Fruit fly (Drosophila melanogaster): Measurements from ENCODE around the gene Prestin.
A peak's percentile ranks its signal among the peaks of the same experiment; 100 is the strongest.

Prestin gene

DNA sequence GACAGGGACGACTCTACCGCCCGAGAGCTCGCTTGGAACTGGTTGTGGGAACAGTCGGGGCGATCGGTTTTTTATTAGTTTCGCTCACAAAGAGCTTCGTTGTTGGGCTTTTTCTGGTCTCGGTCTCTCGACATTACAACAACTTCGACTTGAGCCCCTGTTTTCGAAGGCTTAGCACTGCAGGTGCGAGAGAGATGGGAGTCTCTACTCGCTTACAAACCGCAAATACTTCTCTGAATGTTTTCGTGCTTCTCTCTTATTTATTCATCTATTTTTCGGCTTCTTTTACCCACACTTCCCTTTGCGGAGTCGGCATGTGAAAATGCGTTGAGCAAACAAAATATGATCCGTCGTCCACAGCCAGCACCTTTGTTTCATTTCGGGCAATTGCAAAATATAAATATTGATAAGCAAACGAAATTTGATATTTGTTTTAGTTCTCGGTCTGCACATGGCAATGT lies 11.8 kb downstream of the Prestin start, which contains the start of gene Tsp74F (continued):
- TF ChIP-seq CG17829 (tag; optimal IDR thresholded peaks at IDR 0.05) (no peak), toy (GFP tag; IDR thresholded peaks at IDR 0.05) (no peak), zen (tag; optimal IDR thresholded peaks at IDR 0.05) (no peak), tio (GFP tag; optimal IDR thresholded peaks at IDR 0.05) (no peak), bsh (GFP tag; optimal IDR thresholded peaks at IDR 0.05) (no peak), CG2889 (GFP tag; IDR thresholded peaks at IDR 0.05) (no peak), ab (GFP tag; optimal IDR thresholded peaks at IDR 0.05) (no peak), CG4360 (GFP tag; IDR thresholded peaks at IDR 0.05) (peak; percentile 70), bcd (GFP tag; optimal IDR thresholded peaks at IDR 0.05) (no peak), CG15514 (GFP tag; optimal IDR thresholded peaks at IDR 0.05) (no peak), slou (GFP tag; optimal IDR thresholded peaks at IDR 0.05) (no peak), ash1 (GFP tag; optimal IDR thresholded peaks at IDR 0.05) (no peak), Sox102F (GFP tag; optimal IDR thresholded peaks at IDR 0.05) (peak; percentile 8), cas (GFP tag; IDR thresholded peaks at IDR 0.05) (no peak), ssp (GFP tag; IDR thresholded peaks at IDR 0.05) (no peak), stc (GFP tag; IDR thresholded peaks at IDR 0.05) (no peak), CG4617 (GFP tag; optimal IDR thresholded peaks at IDR 0.05; ENCODE audit: borderline replicate concordance) (no peak), CG18262 (tag; optimal IDR thresholded peaks at IDR 0.05) (no peak), Oaz (GFP tag; IDR thresholded peaks at IDR 0.05) (no peak), CG7839 (tag; optimal IDR thresholded peaks at IDR 0.05) (no peak), vnd (GFP tag; IDR thresholded peaks at IDR 0.05; ENCODE audit: partially characterized antibody) (no peak), Fer2 (tag; optimal IDR thresholded peaks at IDR 0.05) (no peak), fd3F (GFP tag; optimal IDR thresholded peaks at IDR 0.05) (no peak), bab2 (GFP tag; optimal IDR thresholded peaks at IDR 0.05) (no peak), Med (GFP tag) (peak; percentile 76), crp (GFP tag; optimal IDR thresholded peaks at IDR 0.05) (no peak), oc (tag; optimal IDR thresholded peaks at IDR 0.05) (peak; percentile 61), bowl (GFP tag; IDR thresholded peaks at IDR 0.05) (no peak), jing (GFP tag; optimal IDR thresholded peaks at IDR 0.05) (no peak), CG31388 (GFP tag; optimal IDR thresholded peaks at IDR 0.05) (no peak), psq (GFP tag; optimal IDR thresholded peaks at IDR 0.05) (peak; percentile 5), Bdp1 (GFP tag; optimal IDR thresholded peaks at IDR 0.05) (no peak), CG4424 (GFP tag; optimal IDR thresholded peaks at IDR 0.05) (no peak), odd (GFP tag; optimal IDR thresholded peaks at IDR 0.05) (peak; percentile 27), chinmo (GFP tag; IDR thresholded peaks at IDR 0.05; ENCODE audit: partially characterized antibody) (peak; percentile 90; the same call in 3 of the 4 replicates), CG5180 (GFP tag; optimal IDR thresholded peaks at IDR 0.05) (peak; percentile 19), CG12659 (GFP tag; optimal IDR thresholded peaks at IDR 0.05) (no peak), B-H1 (GFP tag; IDR thresholded peaks at IDR 0.05) (no peak), bigmax (GFP tag; optimal IDR thresholded peaks at IDR 0.05) (no peak), Xrp1 (GFP tag; IDR thresholded peaks at IDR 0.05) (0 out of 2 replicates have a peak, but pooled peaks have one; percentile 11), CG18619 (GFP tag; optimal IDR thresholded peaks at IDR 0.05) (no peak), CG14014 (GFP tag; IDR thresholded peaks at IDR 0.05) (no peak), Fer3 (tag; optimal IDR thresholded peaks at IDR 0.05) (no peak), CG10543 (GFP tag; optimal IDR thresholded peaks at IDR 0.05) (no peak), CG4282 (GFP tag; optimal IDR thresholded peaks at IDR 0.05) (no peak), CG4820 (GFP tag; optimal IDR thresholded peaks at IDR 0.05) (no peak), shn (GFP tag; optimal IDR thresholded peaks at IDR 0.05) (no peak), run (tag; optimal IDR thresholded peaks at IDR 0.05) (peak; percentile 75), esg (GFP tag; conservative IDR thresholded peaks at IDR 0.05) (no peak), nerfin-1 (tag; optimal IDR thresholded peaks at IDR 0.05) (no peak)
